Worm (Caenorhabditis elegans) whole organism, dauer: Measurements from ENCODE around the gene dhhc-5.

Experiments used
- unc-62 ChIP-seq: sonication (generic microtip); optimal IDR thresholded peaks from 2 replicates; lab custom pipeline; 2017; ENCODE audit warnings: missing biosample characterization, missing genetic modification reagents, missing genetic modification characterization

Gene dhhc-5

ce11 chrIII:6803107-6803506 lies 45.8 kb downstream of the dhhc-5 start:
- no peak for TF ChIP-seq unc-62 (GFP tag; lab: Kevin White, UChicago)

DNA sequence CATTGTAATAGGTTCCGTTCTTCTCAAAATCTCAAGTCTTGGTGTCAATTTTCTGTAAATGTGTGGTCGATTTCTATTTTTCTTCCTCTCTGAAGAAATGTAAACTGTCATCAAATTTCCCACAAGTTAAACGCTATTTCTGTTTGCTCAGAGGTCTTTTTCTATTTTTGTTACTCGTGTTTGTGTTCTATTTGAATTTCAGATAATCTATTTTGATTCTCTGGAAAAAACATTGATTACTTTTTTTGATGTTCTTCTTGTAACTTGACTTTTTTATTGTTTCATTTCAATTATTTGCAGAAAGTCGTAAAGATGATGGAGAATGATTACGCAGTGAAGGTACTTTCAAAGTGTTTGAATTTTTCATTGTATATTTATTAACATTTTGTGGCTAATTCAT lies 46.4 kb downstream of the dhhc-5 start, which contains the start of gene lim-8:
Gene lim-8 (plus strand): TSS at position 301 of the 400 bp plus-strand sequence.
- no peak for TF ChIP-seq unc-62 (GFP tag; lab: Kevin White, UChicago)

- no peak for TF ChIP-seq unc-62 (GFP tag; lab: Kevin White, UChicago)
Measured at ce11 chrIII:6799664-6800063, 49.2 kb downstream of the dhhc-5 start.

ce11 chrIII:6798906-6799305 lies 50.0 kb downstream of the dhhc-5 start:
- TF ChIP-seq unc-62 (GFP tag; lab: Kevin White, UChicago), result no peak

DNA sequence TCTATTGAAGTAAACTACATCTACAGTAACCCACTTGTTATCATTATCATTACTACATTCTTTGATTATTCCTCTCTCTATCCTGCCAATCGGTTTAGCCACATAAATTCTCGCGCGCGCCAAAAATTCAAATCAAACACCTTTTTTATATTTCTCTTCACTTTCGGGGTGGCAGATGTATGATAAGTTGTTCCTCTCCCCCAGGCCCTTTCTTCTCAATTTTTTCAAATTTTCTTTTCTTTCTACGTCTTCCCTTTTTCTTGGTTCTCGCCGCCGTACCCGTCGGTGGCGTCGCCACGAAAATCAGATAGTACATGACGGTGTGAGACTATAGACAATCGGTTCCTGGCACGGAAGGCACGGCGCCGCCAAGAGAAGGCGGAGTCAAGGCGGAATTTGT lies 50.9 kb downstream of the dhhc-5 start, which contains the start of gene R05H11.2:
Gene R05H11.2 (plus strand): TSS at position 333 of the 400 bp plus-strand sequence.
- no peak for TF ChIP-seq unc-62 (GFP tag; lab: Kevin White, UChicago)
